Worm (Caenorhabditis elegans) whole organism, L4 larva: ENCODE results near the gene ent-7.
"Not testable (repeated sequence)": the region's sequence is repeated elsewhere in the genome, so short reads cannot be mapped to it uniquely, and the experiment has no call there.

Source experiments
- F44E2.7 ChIP-seq: fragments of 200-800 bp; sonication (Bioruptor generic); IDR thresholded peaks from 2 replicates; pipeline ENCODE4 v2.1.2; 2022; ENCODE audit warnings: missing genetic modification characterization, missing compliant biosample characterization
- aha-1 ChIP-seq: fragments of 150-350 bp; peaks from one replicate; lab custom pipeline; 2014; ENCODE audit warnings: missing biosample characterization, missing genetic modification characterization
- aly-2 ChIP-seq: sonication (generic microtip); optimal IDR thresholded peaks from 2 replicates; lab custom pipeline; 2018; ENCODE audit warnings: missing biosample characterization, missing genetic modification characterization
- ceh-82 ChIP-seq: sonication (generic microtip); optimal IDR thresholded peaks from 2 replicates; lab custom pipeline; 2017; ENCODE audit warnings: missing biosample characterization, missing genetic modification characterization
- daf-12 ChIP-seq: fragments of 150-350 bp; optimal IDR thresholded peaks from 2 replicates; lab custom pipeline; 2014; ENCODE audit warnings: missing biosample characterization, missing genetic modification reagents, missing genetic modification characterization
- egl-27 ChIP-seq: sonication (generic microtip); optimal IDR thresholded peaks from 3 replicates; lab custom pipeline; 2017; ENCODE audit warnings: missing biosample characterization, missing genetic modification reagents, missing genetic modification characterization
- jun-1 ChIP-seq: fragments of 150-350 bp; optimal IDR thresholded peaks from 2 replicates; lab custom pipeline; 2014; ENCODE audit warnings: missing biosample characterization, missing genetic modification reagents, missing genetic modification characterization
- lim-7 ChIP-seq: fragments of 200-800 bp; sonication (Bioruptor generic); IDR thresholded peaks from 2 replicates; pipeline ENCODE4 v1.3.6; 2022; ENCODE audit warnings: missing genetic modification characterization, missing compliant biosample characterization
- nhr-76 ChIP-seq: fragments of 150-350 bp; optimal IDR thresholded peaks from 2 replicates; lab custom pipeline; 2014; ENCODE audit warnings: missing biosample characterization, missing genetic modification characterization
- pha-4 ChIP-seq, 2 experiments: fragments of 150-350 bp in 1 of 2; fragments of 200-800 bp in 1 of 2; sonication (Bioruptor generic) in 1 of 2; IDR thresholded peaks in 1 of 2; optimal IDR thresholded peaks in 1 of 2; 2 replicates each; pipeline versions ENCODE4 v1.3.6 to Lab custom; 2014 to 2022; ENCODE audit warnings: missing genetic modification characterization in 2 of 2, missing genetic modification reagents in 2 of 2, missing biosample characterization in 1 of 2, missing compliant biosample characterization in 1 of 2
- spr-3 ChIP-seq: fragments of 200-800 bp; sonication (Bioruptor generic); optimal IDR thresholded peaks from 2 replicates; lab custom pipeline; 2018; ENCODE audit warnings: mild to moderate bottlenecking, missing genetic modification characterization, missing compliant biosample characterization
- unc-62 ChIP-seq, 3 experiments: fragments of 150-350 bp in 1 of 3; sonication (generic microtip); optimal IDR thresholded peaks in 2 of 3; peaks in 1 of 3; 1 replicate in 1 of 3; 2 replicates in 2 of 3; lab custom pipeline; 2014 to 2017; ENCODE audit warnings: missing biosample characterization in 3 of 3, missing genetic modification characterization in 3 of 3, missing genetic modification reagents in 3 of 3, missing genotype in 1 of 3
- vab-7 ChIP-seq: fragments of 200-800 bp; sonication (Bioruptor generic); IDR thresholded peaks from 2 replicates; pipeline ENCODE4 v1.3.6; 2022; ENCODE audit warnings: missing genetic modification reagents, missing genetic modification characterization, missing compliant biosample characterization
- zag-1 ChIP-seq: fragments of 150-350 bp; optimal IDR thresholded peaks from 2 replicates; lab custom pipeline; 2014; ENCODE audit warnings: missing biosample characterization, missing genetic modification characterization

DNA sequence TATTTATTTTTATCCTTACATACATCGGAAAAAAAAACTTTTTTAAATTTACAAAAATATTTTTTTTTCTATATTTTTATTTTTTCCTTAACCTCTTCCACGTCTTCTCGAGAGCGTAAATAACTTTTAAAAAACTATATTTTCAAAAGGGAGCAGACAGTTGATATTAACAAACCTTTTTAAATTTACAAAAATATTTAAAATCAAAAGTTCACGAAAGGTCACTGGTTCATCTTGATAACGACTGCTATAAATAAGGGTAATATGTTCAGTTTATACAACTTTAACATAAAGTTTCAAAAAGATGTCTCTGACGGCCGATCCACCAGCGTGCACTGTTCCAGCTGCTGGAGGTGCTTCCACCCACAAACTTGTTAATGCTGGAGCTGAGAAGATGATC is 11.7 kb downstream of the ent-7 start, which contains the start of the genes F44D12.16 and msd-2:
- TF ChIP-seq daf-12; pha-4 (GFP tag; IDR thresholded peaks at IDR 0.05; lab: Robert Waterston, UW); pha-4 (tag; optimal IDR thresholded peaks at IDR 0.05; lab: Kevin White, UChicago); egl-27; ceh-82 (tag; lab: Kevin White, UChicago); unc-62 (GFP tag; optimal IDR thresholded peaks at IDR 0.05 in 1 of 2; lab: Kevin White, UChicago); unc-62 (tag; optimal IDR thresholded peaks at IDR 0.05; lab: Kevin White, UChicago); jun-1 (tag; lab: Kevin White, UChicago); F44E2.7; spr-3 (GFP tag; lab: Kevin White, UChicago); lim-7 (GFP tag; lab: Robert Waterston, UW); aha-1 (tag; lab: Kevin White, UChicago); nhr-76; zag-1 (tag; lab: Kevin White, UChicago); aly-2; vab-7: not testable (repeated sequence)
